Fruit fly (Drosophila melanogaster) whole organism, embryonic: ENCODE measurements around the gene CG13653.

Experiments
- Aef1 ChIP-seq: fragments of 200-800 bp; sonication (Bioruptor generic); IDR thresholded peaks from 3 replicates; pipeline ENCODE4 v1.3.6; 2022; ENCODE audit warnings: missing biosample characterization, missing genetic modification characterization
- Awh ChIP-seq: fragments of 200-800 bp; sonication (Bioruptor generic); IDR thresholded peaks from 2 replicates; pipeline ENCODE4, ENCODE4 v1.3.6; 2022; ENCODE audit warnings: missing biosample characterization, missing genetic modification characterization
- B-H2 ChIP-seq: fragments of 200-800 bp; sonication (Bioruptor generic); optimal IDR thresholded peaks from 2 replicates; lab custom pipeline; 2018; ENCODE audit warnings: missing biosample characterization, mild to moderate bottlenecking, missing genetic modification characterization
- Bgb ChIP-seq: fragments of 200-800 bp; sonication (Bioruptor generic); IDR thresholded peaks from 2 replicates; pipeline ENCODE4 v1.3.6; 2022; ENCODE audit warnings: missing biosample characterization, missing genetic modification characterization; ENCODE audit not compliant: partially characterized antibody
- CG1024 ChIP-seq: fragments of 200-800 bp; sonication (Bioruptor generic); IDR thresholded peaks from 2 replicates; pipeline ENCODE4 v1.3.6; 2022; ENCODE audit warnings: missing biosample characterization, missing genetic modification characterization
- CG10321 ChIP-seq: fragments of 200-800 bp; sonication (Bioruptor generic); IDR thresholded peaks from 2 replicates; pipeline ENCODE4 v1.3.6; 2022; ENCODE audit warnings: missing biosample characterization, missing genetic modification characterization
- CG12659 ChIP-seq: fragments of 200-800 bp; sonication (Bioruptor generic); optimal IDR thresholded peaks from 3 replicates; lab custom pipeline; 2017; ENCODE audit warnings: mild to moderate bottlenecking, missing biosample characterization, missing genetic modification reagents, missing genetic modification characterization
- CG13894 ChIP-seq: fragments of 200-800 bp; sonication (Bioruptor generic); optimal IDR thresholded peaks from 3 replicates; lab custom pipeline; 2018; ENCODE audit warnings: missing biosample characterization, mild to moderate bottlenecking, missing genetic modification characterization, moderate library complexity
- CG17186 ChIP-seq: fragments of 200-800 bp; sonication (Bioruptor generic); optimal IDR thresholded peaks from 3 replicates; lab custom pipeline; 2017; ENCODE audit warnings: missing biosample characterization, missing genetic modification reagents, missing genetic modification characterization
- CG17568 ChIP-seq: fragments of 200-800 bp; sonication (Bioruptor generic); optimal IDR thresholded peaks from 2 replicates; lab custom pipeline; 2018; ENCODE audit warnings: missing biosample characterization, mild to moderate bottlenecking, missing genetic modification characterization, moderate library complexity
- CG18011 ChIP-seq: fragments of 200-800 bp; sonication (Bioruptor generic); optimal IDR thresholded peaks from 2 replicates; lab custom pipeline; 2017; ENCODE audit warnings: missing biosample characterization, missing genetic modification characterization, mild to moderate bottlenecking, moderate library complexity, missing genotype
- CG30020 ChIP-seq: fragments of 200-800 bp; optimal IDR thresholded peaks from 2 replicates; lab custom pipeline; 2019; ENCODE audit warnings: missing biosample characterization, mild to moderate bottlenecking, missing genetic modification characterization, moderate library complexity
- CG3995 ChIP-seq: fragments of 200-800 bp; sonication (Bioruptor generic); optimal IDR thresholded peaks from 3 replicates; lab custom pipeline; 2016; ENCODE audit warnings: missing biosample characterization, missing genetic modification characterization
- CG5180 ChIP-seq: fragments of 200-800 bp; sonication (Bioruptor generic); optimal IDR thresholded peaks from 3 replicates; lab custom pipeline; 2017; ENCODE audit warnings: missing biosample characterization, missing genetic modification characterization, mild to moderate bottlenecking, moderate library complexity, missing genetic modification reagents
- CG8290 ChIP-seq, 3 experiments: fragments of 200-800 bp; sonication (Bioruptor generic); optimal IDR thresholded peaks; 2 replicates each; lab custom pipeline; 2016 to 2019; ENCODE audit warnings: missing biosample characterization in 3 of 3, missing genetic modification characterization in 3 of 3, mild to moderate bottlenecking in 2 of 3, moderate library complexity in 1 of 3
- Doc3 ChIP-seq: fragments of 200-800 bp; sonication (Bioruptor generic); IDR thresholded peaks from 3 replicates; pipeline ENCODE4 v1.3.6; 2022; ENCODE audit warnings: missing biosample characterization, missing genetic modification characterization; ENCODE audit not compliant: partially characterized antibody
- E2f2 ChIP-seq: fragments of 200-800 bp; sonication (Bioruptor generic); IDR thresholded peaks from 2 replicates; pipeline ENCODE4 v1.3.6; 2022; ENCODE audit warnings: missing biosample characterization, missing genetic modification characterization
- Elba2 ChIP-seq: fragments of 200-800 bp; sonication (Bioruptor generic); optimal IDR thresholded peaks from 3 replicates; lab custom pipeline; 2016; ENCODE audit warnings: missing biosample characterization, missing genetic modification characterization
- Ets65A ChIP-seq: fragments of 200-800 bp; sonication (Bioruptor generic); peaks from one replicate; lab custom pipeline; 2016; ENCODE audit warnings: missing biosample characterization, missing genetic modification characterization
- Fer3 ChIP-seq: fragments of 200-800 bp; sonication (Bioruptor generic); optimal IDR thresholded peaks from 2 replicates; lab custom pipeline; 2018; ENCODE audit warnings: missing biosample characterization, mild to moderate bottlenecking, missing genetic modification characterization, moderate library complexity
- Hr39 ChIP-seq: fragments of >200 bp; optimal IDR thresholded peaks from 2 replicates; lab custom pipeline; 2017
- Hr78 ChIP-seq, 2 experiments: fragments of 200-800 bp in 1 of 2; fragments of >200 bp in 1 of 2; sonication (Bioruptor generic) in 1 of 2; optimal IDR thresholded peaks; 2 replicates each; lab custom pipeline; 2017 to 2019; ENCODE audit warnings: missing biosample characterization in 2 of 2, missing genetic modification characterization in 2 of 2, mild to moderate bottlenecking in 1 of 2, moderate library complexity in 1 of 2
- Jarid2 ChIP-seq: fragments of 200-800 bp; sonication (Bioruptor generic); optimal IDR thresholded peaks from 3 replicates; lab custom pipeline; 2017; ENCODE audit warnings: mild to moderate bottlenecking, missing biosample characterization, missing genetic modification reagents, missing genetic modification characterization
- Mrtf ChIP-seq: fragments of 200-800 bp; sonication (Bioruptor generic); IDR thresholded peaks from 3 replicates; pipeline ENCODE4 v1.3.6; 2022; ENCODE audit warnings: missing biosample characterization, missing genetic modification characterization
- Nf-YC ChIP-seq: fragments of 200-800 bp; optimal IDR thresholded peaks from 3 replicates; lab custom pipeline; 2019; ENCODE audit warnings: missing biosample characterization, mild to moderate bottlenecking, missing genetic modification characterization, moderate library complexity
- Ptx1 ChIP-seq: fragments of 200-800 bp; sonication (Bioruptor generic); IDR thresholded peaks from 2 replicates; pipeline ENCODE4 v1.3.6; 2022; ENCODE audit warnings: missing biosample characterization, missing genetic modification characterization
- Spps ChIP-seq: fragments of 200-800 bp; sonication (Bioruptor generic); optimal IDR thresholded peaks from 2 replicates; lab custom pipeline; 2018; ENCODE audit warnings: missing biosample characterization, mild to moderate bottlenecking, missing genetic modification characterization
- TFAM ChIP-seq: fragments of 200-800 bp; sonication (Bioruptor generic); optimal IDR thresholded peaks from 2 replicates; lab custom pipeline; 2017; ENCODE audit warnings: missing biosample characterization, missing genetic modification characterization, inconsistent platforms
- amos ChIP-seq: fragments of 200-800 bp; sonication (Bioruptor generic); IDR thresholded peaks from 2 replicates; pipeline ENCODE4 v1.3.6; 2022; ENCODE audit warnings: missing biosample characterization, missing genetic modification characterization; ENCODE audit not compliant: partially characterized antibody
- aop ChIP-seq: fragments of 200-800 bp; sonication (Bioruptor generic); IDR thresholded peaks from 2 replicates; pipeline ENCODE4 v1.3.6; 2022; ENCODE audit warnings: missing biosample characterization, missing genetic modification characterization
- corto ChIP-seq: fragments of 200-800 bp; sonication (Bioruptor generic); optimal IDR thresholded peaks from 2 replicates; lab custom pipeline; 2016; ENCODE audit warnings: missing biosample characterization, mild to moderate bottlenecking, missing genetic modification characterization, moderate library complexity
- croc ChIP-seq: fragments of 200-800 bp; sonication (Bioruptor generic); conservative IDR thresholded peaks from 3 replicates; pipeline ENCODE4 v1.3.6; 2022; ENCODE audit warnings: missing biosample characterization, missing genetic modification characterization
- da ChIP-seq: fragments of 200-800 bp; sonication (Bioruptor generic); optimal IDR thresholded peaks from 2 replicates; lab custom pipeline; 2016; ENCODE audit warnings: missing biosample characterization, missing genetic modification characterization
- dati ChIP-seq: fragments of 200-800 bp; sonication (Bioruptor generic); IDR thresholded peaks from 2 replicates; pipeline ENCODE4 v1.3.6; 2022; ENCODE audit warnings: missing biosample characterization, missing genetic modification characterization
- fd102C ChIP-seq: fragments of 200-800 bp; sonication (Bioruptor generic); optimal IDR thresholded peaks from 2 replicates; lab custom pipeline; 2018; ENCODE audit warnings: missing biosample characterization, mild to moderate bottlenecking, missing genetic modification characterization, moderate library complexity
- gro ChIP-seq: fragments of 200-800 bp; sonication (Bioruptor generic); optimal IDR thresholded peaks from 2 replicates; lab custom pipeline; 2016; ENCODE audit warnings: missing biosample characterization, missing genetic modification characterization
- gsb-n ChIP-seq: fragments of 200-800 bp; sonication (Bioruptor generic); optimal IDR thresholded peaks from 3 replicates; lab custom pipeline; 2018; ENCODE audit warnings: missing biosample characterization, mild to moderate bottlenecking, missing genetic modification characterization
- gt ChIP-seq: fragments of 200-800 bp; sonication (Bioruptor generic); IDR thresholded peaks from 2 replicates; pipeline ENCODE4 v1.3.6; 2022; ENCODE audit warnings: missing biosample characterization, missing genetic modification characterization
- her ChIP-seq: fragments of 200-800 bp; sonication (Bioruptor generic); optimal IDR thresholded peaks from 2 replicates; lab custom pipeline; 2016; ENCODE audit warnings: missing biosample characterization, missing genetic modification characterization
- ind ChIP-seq: fragments of 200-800 bp; sonication (Bioruptor generic); optimal IDR thresholded peaks from 3 replicates; lab custom pipeline; 2016; ENCODE audit warnings: missing biosample characterization, missing genetic modification characterization
- jing ChIP-seq: fragments of 200-800 bp; sonication (Bioruptor generic); optimal IDR thresholded peaks from 2 replicates; lab custom pipeline; 2018; ENCODE audit warnings: missing biosample characterization, mild to moderate bottlenecking, missing genetic modification characterization
- ken ChIP-seq: fragments of 200-800 bp; sonication (Bioruptor generic); IDR thresholded peaks from 3 replicates; pipeline ENCODE4 v1.3.6; 2022; ENCODE audit warnings: missing biosample characterization, missing genetic modification characterization
- knrl ChIP-seq: fragments of 200-800 bp; sonication (Bioruptor generic); IDR thresholded peaks from 3 replicates; pipeline ENCODE4 v1.3.6; 2022; ENCODE audit warnings: missing biosample characterization, missing genetic modification characterization; ENCODE audit not compliant: partially characterized antibody
- nerfin-2 ChIP-seq: fragments of 200-800 bp; sonication (Bioruptor generic); IDR thresholded peaks from 2 replicates; pipeline ENCODE4 v1.3.6; 2022; ENCODE audit warnings: missing biosample characterization, missing genetic modification characterization; ENCODE audit not compliant: partially characterized antibody
- rib ChIP-seq: fragments of 200-800 bp; sonication (Bioruptor generic); IDR thresholded peaks from 2 replicates; pipeline ENCODE4 v1.3.6; 2022; ENCODE audit warnings: missing biosample characterization, missing genetic modification characterization
- tap ChIP-seq: fragments of 200-800 bp; optimal IDR thresholded peaks from 3 replicates; lab custom pipeline; 2019; ENCODE audit warnings: missing biosample characterization, mild to moderate bottlenecking, missing genetic modification characterization, moderate library complexity
- tll ChIP-seq, 2 experiments: fragments of 200-800 bp in 1 of 2; fragments of >200 bp in 1 of 2; sonication (Bioruptor generic) in 1 of 2; optimal IDR thresholded peaks; 2 replicates each; lab custom pipeline; 2017 to 2019; ENCODE audit warnings: missing biosample characterization in 2 of 2, missing genetic modification characterization in 2 of 2, mild to moderate bottlenecking in 1 of 2, moderate library complexity in 1 of 2
- trem ChIP-seq: fragments of 200-800 bp; optimal IDR thresholded peaks from 3 replicates; lab custom pipeline; 2019; ENCODE audit warnings: missing biosample characterization, mild to moderate bottlenecking, missing genetic modification characterization, moderate library complexity
- twi ChIP-seq: fragments of 200-800 bp; optimal IDR thresholded peaks from 2 replicates; lab custom pipeline; 2019; ENCODE audit warnings: missing biosample characterization, mild to moderate bottlenecking, missing genetic modification characterization, moderate library complexity

CG13653 gene

DNA sequence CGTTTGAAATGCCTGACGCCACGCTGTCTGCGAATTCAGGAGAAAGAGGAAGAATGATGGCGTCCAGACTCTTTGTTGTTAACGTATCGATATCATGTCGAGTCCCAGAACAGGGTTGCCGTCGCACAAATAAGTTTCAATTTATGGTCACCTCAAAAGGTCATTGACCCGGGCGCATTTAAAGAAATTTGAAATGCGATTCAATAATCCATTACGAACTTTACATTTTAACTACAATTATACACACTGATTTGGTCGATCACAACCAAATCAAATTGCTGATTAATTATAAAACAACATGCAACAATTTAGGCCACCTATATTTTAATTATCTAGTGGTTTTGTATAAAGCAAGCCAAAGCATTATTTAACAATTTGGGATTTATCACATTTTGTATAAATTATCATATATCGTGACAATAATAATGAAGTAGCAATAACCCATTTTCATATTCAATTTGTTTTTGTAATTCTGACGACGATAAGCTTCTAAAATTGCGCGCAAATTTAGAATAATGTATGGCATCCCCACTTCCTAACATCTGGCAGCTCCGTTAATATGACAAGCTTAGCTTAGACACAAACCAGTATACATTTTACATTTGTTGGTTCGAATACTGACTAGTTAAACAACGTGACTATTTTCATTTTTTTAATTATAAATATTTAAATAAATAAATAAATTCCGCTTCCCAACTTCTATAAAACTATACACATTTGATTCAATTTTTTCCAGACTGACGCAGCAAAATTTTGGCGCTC lies 49.9 kb downstream of the CG13653 start, which contains the start of gene bam (continued):
- TF ChIP-seq Ptx1 (no peak), aop (GFP tag; lab: Robert Waterston, UW) (no peak), Bgb (GFP tag; lab: Robert Waterston, UW) (peak; percentile 55; the same call in 1 of the 2 replicates), nerfin-2 (GFP tag; lab: Robert Waterston, UW) (no peak), tll (GFP tag; optimal IDR thresholded peaks at IDR 0.05; lab: Kevin White, UChicago) (no peak), her (GFP tag; lab: Kevin White, UChicago) (no peak), dati (no peak), amos (GFP tag; lab: Robert Waterston, UW) (peak; percentile 42), B-H2 (GFP tag; lab: Kevin White, UChicago) (peak; percentile 58), knrl (GFP tag; lab: Robert Waterston, UW) (peak; percentile 54; the same call in 2 of the 3 replicates), gt (no peak), croc (no peak), Hr39 (lab: Kevin White, UChicago) (no peak), Jarid2 (GFP tag; lab: Kevin White, UChicago) (no peak), twi (tag; lab: Kevin White, UChicago) (no peak), CG3995 (peak; percentile 38), CG30020 (tag; lab: Kevin White, UChicago) (no peak), CG18011 (GFP tag; lab: Kevin White, UChicago) (no peak), CG10321 (GFP tag; lab: Robert Waterston, UW) (no peak), TFAM (no peak), Elba2 (no peak), CG13894 (tag; lab: Kevin White, UChicago) (peak; percentile 27), ken (GFP tag; lab: Robert Waterston, UW) (0 out of 3 replicates have a peak, but pooled peaks have one; percentile 37), CG1024 (GFP tag; lab: Robert Waterston, UW) (no peak), rib (GFP tag; lab: Robert Waterston, UW) (no peak), Hr78 (GFP tag; optimal IDR thresholded peaks at IDR 0.05; lab: Kevin White, UChicago) (no peak), da (GFP tag; lab: Kevin White, UChicago) (no peak), Spps (tag; lab: Kevin White, UChicago) (no peak), CG17568 (GFP tag; lab: Kevin White, UChicago) (no peak), CG17186 (GFP tag; lab: Kevin White, UChicago) (no peak), E2f2 (GFP tag; lab: Robert Waterston, UW) (peak; percentile 97), Awh (GFP tag; lab: Robert Waterston, UW) (no peak), CG5180 (GFP tag; lab: Kevin White, UChicago) (no peak), Aef1 (GFP tag; lab: Robert Waterston, UW) (peak; percentile 14; the same call in 1 of the 3 replicates), gro (GFP tag; lab: Kevin White, UChicago) (no peak), gsb-n (peak; percentile 10), trem (tag; lab: Kevin White, UChicago) (peak; percentile 71), corto (GFP tag; lab: Kevin White, UChicago) (no peak), fd102C (GFP tag; lab: Kevin White, UChicago) (no peak), CG12659 (GFP tag; lab: Kevin White, UChicago) (peak; percentile 37), jing (GFP tag; lab: Kevin White, UChicago) (no peak), Ets65A (GFP tag; lab: Kevin White, UChicago) (no peak), ind (GFP tag; lab: Kevin White, UChicago) (no peak), Mrtf (GFP tag; lab: Robert Waterston, UW) (no peak), tap (tag; lab: Kevin White, UChicago) (peak; percentile 14), Doc3 (no peak), Nf-YC (tag; lab: Kevin White, UChicago) (peak; percentile 46), CG8290 (GFP tag; optimal IDR thresholded peaks at IDR 0.05; lab: Kevin White, UChicago) (peak; percentile 43), CG8290 (tag; optimal IDR thresholded peaks at IDR 0.05; lab: Kevin White, UChicago) (no peak), Fer3 (tag; lab: Kevin White, UChicago) (no peak)
